Worm (Caenorhabditis elegans) whole organism, L4 larva: ENCODE measurements around the gene F15E6.4.

Experiments used
- ZK337.2 ChIP-seq: fragments of 200-800 bp; sonication (Bioruptor generic); IDR thresholded peaks from 2 replicates; pipeline ENCODE4 v1.3.6; 2022; ENCODE audit warnings: missing genetic modification reagents, missing genetic modification characterization, missing compliant biosample characterization
- aha-1 ChIP-seq: fragments of 150-350 bp; peaks from one replicate; lab custom pipeline; 2014; ENCODE audit warnings: missing biosample characterization, missing genetic modification characterization
- skn-1 ChIP-seq: fragments of 150-350 bp; optimal IDR thresholded peaks from 2 replicates; lab custom pipeline; 2014; ENCODE audit warnings: missing biosample characterization, missing genetic modification characterization

DNA sequence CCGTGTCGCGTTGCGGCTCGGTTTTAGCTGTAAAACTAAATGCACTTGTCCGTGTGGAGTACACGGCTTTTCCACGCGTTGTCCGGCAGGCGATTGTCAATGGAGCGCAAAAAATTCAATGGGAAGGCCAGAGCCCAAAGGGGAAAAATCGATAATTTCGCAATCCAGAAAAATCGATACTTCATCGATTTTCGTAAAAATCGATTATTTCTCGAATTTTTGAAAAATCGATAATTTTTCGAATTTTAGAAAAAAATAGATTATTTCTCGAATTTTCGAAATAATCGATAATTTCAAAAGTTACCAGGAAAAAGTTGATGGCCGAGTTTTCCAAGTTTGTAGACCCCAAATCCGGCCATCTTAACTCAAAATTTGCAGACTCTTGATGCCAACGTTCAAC, 28.2 kb downstream of the F15E6.4 start:
- TF ChIP-seq ZK337.2 (GFP tag; lab: Robert Waterston, UW), result no peak
- TF ChIP-seq skn-1, result no peak
- no peak for TF ChIP-seq aha-1 (tag; lab: Kevin White, UChicago)
